Fruit fly (Drosophila melanogaster) whole organism, prepupa: Measurements from ENCODE around the gene CG5282.

ENCODE experiments used
- Blimp-1 ChIP-seq: fragments of 200-800 bp; sonication (Bioruptor generic); optimal IDR thresholded peaks from 3 replicates; lab custom pipeline; 2017; ENCODE audit warnings: missing biosample characterization, missing genetic modification characterization, mild to moderate bottlenecking, moderate library complexity, missing genetic modification reagents
- CG10631 ChIP-seq: fragments of 200-800 bp; sonication (Bioruptor generic); optimal IDR thresholded peaks from 2 replicates; lab custom pipeline; 2016; ENCODE audit warnings: missing biosample characterization, missing genetic modification characterization
- CG10669 ChIP-seq: fragments of 200-800 bp; sonication (Bioruptor generic); optimal IDR thresholded peaks from 3 replicates; lab custom pipeline; 2018; ENCODE audit warnings: missing biosample characterization, mild to moderate bottlenecking, missing genetic modification characterization, moderate library complexity
- CG11294 ChIP-seq: fragments of 200-800 bp; sonication (Bioruptor generic); IDR thresholded peaks from 2 replicates; pipeline ENCODE4 v1.3.6; 2022; ENCODE audit warnings: missing biosample characterization, missing genetic modification characterization
- CG11762 ChIP-seq: fragments of 200-800 bp; sonication (Bioruptor generic); optimal IDR thresholded peaks from 3 replicates; lab custom pipeline; 2016; ENCODE audit warnings: missing biosample characterization, missing genetic modification characterization; ENCODE audit not compliant: insufficient read depth
- CG11902 ChIP-seq: fragments of 200-800 bp; sonication (Bioruptor generic); optimal IDR thresholded peaks from 3 replicates; lab custom pipeline; 2016; ENCODE audit warnings: missing biosample characterization, missing genetic modification characterization
- CG15336 ChIP-seq: fragments of 200-800 bp; sonication (Bioruptor generic); IDR thresholded peaks from 2 replicates; pipeline ENCODE4 v1.3.6; 2022; ENCODE audit warnings: missing biosample characterization, missing genetic modification characterization
- CG1621 ChIP-seq: fragments of 200-800 bp; sonication (Bioruptor generic); optimal IDR thresholded peaks from 3 replicates; lab custom pipeline; 2018; ENCODE audit warnings: missing biosample characterization, mild to moderate bottlenecking, missing genetic modification characterization
- CG16779 ChIP-seq: fragments of 200-800 bp; sonication (Bioruptor generic); optimal IDR thresholded peaks from 3 replicates; lab custom pipeline; 2017; ENCODE audit warnings: missing biosample characterization, mild to moderate bottlenecking, missing genetic modification characterization
- CG3032 ChIP-seq: fragments of 200-800 bp; optimal IDR thresholded peaks from 2 replicates; lab custom pipeline; 2019; ENCODE audit warnings: missing biosample characterization, mild to moderate bottlenecking, missing genetic modification characterization, moderate library complexity
- CG32006 ChIP-seq: fragments of 200-800 bp; sonication (Bioruptor generic); optimal IDR thresholded peaks from 3 replicates; lab custom pipeline; 2017; ENCODE audit warnings: missing biosample characterization, mild to moderate bottlenecking, missing genetic modification characterization
- CG4318 ChIP-seq: fragments of 200-800 bp; sonication (Bioruptor generic); optimal IDR thresholded peaks from 3 replicates; lab custom pipeline; 2017; ENCODE audit warnings: missing biosample characterization, mild to moderate bottlenecking, missing genetic modification characterization
- CG6163 ChIP-seq: fragments of 200-800 bp; sonication (Bioruptor generic); IDR thresholded peaks from 3 replicates; pipeline ENCODE4 v1.3.6; 2022; ENCODE audit warnings: missing biosample characterization, missing genetic modification characterization
- CG6276 ChIP-seq: fragments of 200-800 bp; sonication (Bioruptor generic); optimal IDR thresholded peaks from 2 replicates; lab custom pipeline; 2017; ENCODE audit warnings: missing biosample characterization, mild to moderate bottlenecking, missing genetic modification characterization
- CG6792 ChIP-seq: fragments of 200-800 bp; sonication (Bioruptor generic); optimal IDR thresholded peaks from 3 replicates; lab custom pipeline; 2016; ENCODE audit warnings: missing biosample characterization, missing genetic modification characterization
- CG6808 ChIP-seq: fragments of 200-800 bp; sonication (Bioruptor generic); optimal IDR thresholded peaks from 3 replicates; lab custom pipeline; 2017; ENCODE audit warnings: missing biosample characterization, missing genetic modification characterization, mild to moderate bottlenecking, moderate library complexity, missing genetic modification reagents
- CG6854 ChIP-seq: fragments of 200-800 bp; sonication (Bioruptor generic); optimal IDR thresholded peaks from 2 replicates; lab custom pipeline; 2017; ENCODE audit warnings: missing biosample characterization, mild to moderate bottlenecking, missing genetic modification characterization
- CG7368 ChIP-seq: fragments of 200-800 bp; sonication (Bioruptor generic); optimal IDR thresholded peaks from 3 replicates; lab custom pipeline; 2016; ENCODE audit warnings: missing biosample characterization, missing genetic modification characterization
- CG8119 ChIP-seq: fragments of 200-800 bp; sonication (Bioruptor generic); IDR thresholded peaks from 3 replicates; pipeline ENCODE4 v1.3.6; 2022; ENCODE audit warnings: missing biosample characterization, missing genetic modification characterization
- CG8632 ChIP-seq: fragments of 200-800 bp; sonication (Bioruptor generic); optimal IDR thresholded peaks from 3 replicates; lab custom pipeline; 2016; ENCODE audit warnings: missing biosample characterization, missing genetic modification characterization
- Eip78C ChIP-seq: fragments of 200-800 bp; sonication (Bioruptor generic); peaks from one replicate; lab custom pipeline; 2016; ENCODE audit warnings: missing biosample characterization, missing genetic modification characterization
- Eip93F ChIP-seq: fragments of 200-800 bp; sonication (Bioruptor generic); optimal IDR thresholded peaks from 2 replicates; lab custom pipeline; 2016; ENCODE audit warnings: missing biosample characterization, mild to moderate bottlenecking, missing genetic modification characterization
- Ets21C ChIP-seq: fragments of 200-800 bp; sonication (Bioruptor generic); optimal IDR thresholded peaks from 3 replicates; lab custom pipeline; 2016; ENCODE audit warnings: missing biosample characterization, missing genetic modification characterization
- Ets96B ChIP-seq: fragments of 200-800 bp; optimal IDR thresholded peaks from 2 replicates; lab custom pipeline; 2019; ENCODE audit warnings: missing biosample characterization, mild to moderate bottlenecking, missing genetic modification characterization, moderate library complexity
- Gug ChIP-seq: fragments of 200-800 bp; sonication (Bioruptor generic); IDR thresholded peaks from 2 replicates; pipeline ENCODE4 v1.3.6; 2022; ENCODE audit warnings: missing biosample characterization, missing genetic modification characterization
- Hr4 ChIP-seq: fragments of 200-800 bp; sonication (Bioruptor generic); optimal IDR thresholded peaks from 3 replicates; lab custom pipeline; 2016; ENCODE audit warnings: missing biosample characterization, missing genetic modification characterization
- Lpt ChIP-seq: fragments of 200-800 bp; sonication (Bioruptor generic); optimal IDR thresholded peaks from 3 replicates; lab custom pipeline; 2016; ENCODE audit warnings: missing biosample characterization, missing genetic modification characterization
- Met ChIP-seq: fragments of 200-800 bp; sonication (Bioruptor generic); optimal IDR thresholded peaks from 3 replicates; lab custom pipeline; 2016; ENCODE audit warnings: missing biosample characterization, missing genetic modification characterization
- OdsH ChIP-seq: fragments of 200-800 bp; sonication (Bioruptor generic); optimal IDR thresholded peaks from 3 replicates; lab custom pipeline; 2016; ENCODE audit warnings: missing biosample characterization, missing genetic modification characterization
- Smox ChIP-seq: fragments of 200-800 bp; sonication (Bioruptor generic); optimal IDR thresholded peaks from 3 replicates; lab custom pipeline; 2016; ENCODE audit warnings: missing biosample characterization, missing genetic modification characterization
- Sox102F ChIP-seq: fragments of 200-800 bp; sonication (Bioruptor generic); optimal IDR thresholded peaks from 2 replicates; lab custom pipeline; 2016; ENCODE audit warnings: missing biosample characterization, mild to moderate bottlenecking, missing genetic modification characterization
- Sox14 ChIP-seq: fragments of 200-800 bp; sonication (Bioruptor generic); optimal IDR thresholded peaks from 3 replicates; lab custom pipeline; 2016; ENCODE audit warnings: missing biosample characterization, missing genetic modification characterization
- Sox15 ChIP-seq: fragments of 200-800 bp; sonication (Bioruptor generic); optimal IDR thresholded peaks from 3 replicates; lab custom pipeline; 2016; ENCODE audit warnings: missing biosample characterization, missing genetic modification characterization
- achi ChIP-seq: fragments of 200-800 bp; sonication (Bioruptor generic); optimal IDR thresholded peaks from 3 replicates; lab custom pipeline; 2016; ENCODE audit warnings: missing biosample characterization, missing genetic modification characterization
- cyc ChIP-seq: fragments of 200-800 bp; sonication (Bioruptor generic); optimal IDR thresholded peaks from 3 replicates; lab custom pipeline; 2016; ENCODE audit warnings: missing biosample characterization, missing genetic modification characterization
- dac ChIP-seq: fragments of 200-800 bp; sonication (Bioruptor generic); optimal IDR thresholded peaks from 2 replicates; lab custom pipeline; 2017; ENCODE audit warnings: missing biosample characterization, mild to moderate bottlenecking, missing genetic modification characterization
- dsx ChIP-seq: fragments of 200-800 bp; optimal IDR thresholded peaks from 3 replicates; lab custom pipeline; 2019; ENCODE audit warnings: missing biosample characterization, mild to moderate bottlenecking, missing genetic modification characterization, moderate library complexity; ENCODE audit not compliant: poor library complexity, severe bottlenecking
- eg ChIP-seq: fragments of 200-800 bp; sonication (Bioruptor generic); IDR thresholded peaks from 3 replicates; pipeline ENCODE4 v1.3.6; 2022; ENCODE audit warnings: missing biosample characterization, missing genetic modification characterization
- esn ChIP-seq: fragments of 200-800 bp; sonication (Bioruptor generic); optimal IDR thresholded peaks from 2 replicates; lab custom pipeline; 2016; ENCODE audit warnings: missing biosample characterization, mild to moderate bottlenecking, missing genetic modification characterization, moderate library complexity
- fd59A ChIP-seq: fragments of 200-800 bp; sonication (Bioruptor generic); optimal IDR thresholded peaks from 2 replicates; lab custom pipeline; 2017; ENCODE audit warnings: missing biosample characterization, mild to moderate bottlenecking, missing genetic modification characterization, missing genetic modification reagents
- fd85E ChIP-seq: fragments of 200-800 bp; sonication (Bioruptor generic); optimal IDR thresholded peaks from 3 replicates; lab custom pipeline; 2016; ENCODE audit warnings: missing biosample characterization, missing genetic modification characterization
- fkh ChIP-seq: fragments of 200-800 bp; sonication (Bioruptor generic); optimal IDR thresholded peaks from 3 replicates; lab custom pipeline; 2017; ENCODE audit warnings: missing biosample characterization, mild to moderate bottlenecking, missing genetic modification characterization, moderate library complexity
- lz ChIP-seq: fragments of 200-800 bp; sonication (Bioruptor generic); optimal IDR thresholded peaks from 3 replicates; lab custom pipeline; 2016; ENCODE audit warnings: missing biosample characterization, missing genetic modification characterization
- net ChIP-seq: fragments of 200-800 bp; sonication (Bioruptor generic); optimal IDR thresholded peaks from 3 replicates; lab custom pipeline; 2016; ENCODE audit warnings: missing biosample characterization, missing genetic modification characterization
- pdm3 ChIP-seq: fragments of 200-800 bp; sonication (Bioruptor generic); optimal IDR thresholded peaks from 3 replicates; lab custom pipeline; 2016; ENCODE audit warnings: missing biosample characterization, missing genetic modification characterization
- salr ChIP-seq, 2 experiments: fragments of 200-800 bp; sonication (Bioruptor generic); optimal IDR thresholded peaks; 3 replicates each; lab custom pipeline; 2016 to 2018; ENCODE audit warnings: missing biosample characterization in 2 of 2, missing genetic modification characterization in 2 of 2, mild to moderate bottlenecking in 1 of 2
- spab ChIP-seq: fragments of 200-800 bp; sonication (Bioruptor generic); optimal IDR thresholded peaks from 2 replicates; lab custom pipeline; 2017; ENCODE audit warnings: missing biosample characterization, mild to moderate bottlenecking, missing genetic modification characterization, missing genetic modification reagents
- ss ChIP-seq, 2 experiments: fragments of 200-800 bp; sonication (Bioruptor generic); optimal IDR thresholded peaks; 2 replicates in 1 of 2; 3 replicates in 1 of 2; lab custom pipeline; 2017 to 2018; ENCODE audit warnings: mild to moderate bottlenecking in 2 of 2, missing biosample characterization in 2 of 2, missing genetic modification characterization in 2 of 2, moderate library complexity in 1 of 2
- svp ChIP-seq: fragments of 200-800 bp; sonication (Bioruptor generic); peaks from one replicate; lab custom pipeline; 2016; ENCODE audit warnings: missing biosample characterization, missing genetic modification characterization
- vri ChIP-seq: fragments of 200-800 bp; sonication (Bioruptor generic); optimal IDR thresholded peaks from 3 replicates; lab custom pipeline; 2016; ENCODE audit warnings: missing biosample characterization, mild to moderate bottlenecking, missing genetic modification characterization

CG5282 gene

DNA sequence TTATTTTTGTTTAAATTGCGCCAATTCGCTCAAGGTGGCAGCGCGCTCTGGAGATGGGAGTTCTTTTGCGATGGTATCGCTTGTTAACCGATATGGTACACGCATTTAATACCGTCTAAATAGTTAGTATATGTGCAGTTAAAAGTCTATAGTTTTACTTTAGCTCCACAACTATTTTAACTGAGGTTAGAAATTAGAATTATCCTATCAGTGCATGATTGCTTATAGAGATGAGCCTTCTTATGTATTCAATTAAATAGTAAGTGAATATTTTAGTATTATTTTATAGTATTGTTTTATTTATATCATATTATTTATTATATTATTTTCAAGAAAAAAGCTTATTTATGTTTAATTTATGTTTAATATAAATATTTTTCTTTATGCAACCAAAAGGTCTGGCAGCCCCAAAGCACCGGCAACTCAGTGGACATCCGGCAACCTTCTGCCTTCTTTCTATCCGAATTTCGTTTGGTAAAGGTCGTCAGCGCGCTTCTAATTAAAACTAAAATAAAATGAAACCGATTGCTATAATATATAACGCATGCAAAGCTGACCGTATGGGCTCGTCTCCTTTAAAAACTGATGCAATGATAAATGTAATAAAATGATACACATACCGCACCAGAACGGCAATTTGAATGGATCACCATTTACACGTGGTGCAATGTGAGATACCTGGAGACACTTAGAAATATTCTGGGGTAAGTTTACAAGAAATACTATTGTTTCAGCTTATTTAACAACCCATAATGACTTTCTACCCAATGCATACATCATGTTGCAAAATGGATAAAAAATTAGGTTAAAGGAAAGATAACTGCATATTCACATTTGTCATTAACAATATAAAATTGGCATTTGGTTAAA lies 27.2 kb upstream of the CG5282 start, which contains the start of gene CG5199:
TSS of gene CG5199 (minus strand) at position 52 of the 870 bp plus-strand sequence.
- TF ChIP-seq Hr4 (GFP tag; lab: Kevin White, UChicago): peak; percentile 12
- TF ChIP-seq eg (GFP tag; lab: Robert Waterston, UW): no peak; the same call in 2 of the 3 replicates
- peak; percentile 53 for TF ChIP-seq OdsH
- TF ChIP-seq CG11902 (GFP tag; lab: Kevin White, UChicago): peak; percentile 53
- TF ChIP-seq salr (GFP tag; optimal IDR thresholded peaks at IDR 0.05; lab: Kevin White, UChicago): peak in 1 of 2 experiments; percentile 30
- no peak for TF ChIP-seq CG6808 (GFP tag; lab: Kevin White, UChicago)
- no peak for TF ChIP-seq fd85E (GFP tag; lab: Kevin White, UChicago)
- TF ChIP-seq CG8119 (GFP tag; lab: Robert Waterston, UW): no peak
- peak; percentile 63 for TF ChIP-seq CG32006 (GFP tag; lab: Kevin White, UChicago)
- TF ChIP-seq svp (GFP tag; lab: Kevin White, UChicago): peak; percentile 84
- peak; percentile 42; the same call in 1 of the 3 replicates for TF ChIP-seq CG6163 (GFP tag; lab: Robert Waterston, UW)
- TF ChIP-seq Eip78C (GFP tag; lab: Kevin White, UChicago): no peak
- peak; percentile 57 for TF ChIP-seq achi (GFP tag; lab: Kevin White, UChicago)
- TF ChIP-seq CG6276: no peak
- TF ChIP-seq Ets21C (GFP tag; lab: Kevin White, UChicago): no peak
- peak; percentile 48 for TF ChIP-seq CG6792 (GFP tag; lab: Kevin White, UChicago)
- no peak for TF ChIP-seq net (GFP tag; lab: Kevin White, UChicago)
- TF ChIP-seq Sox102F (GFP tag; lab: Kevin White, UChicago): peak; percentile 1
- no peak for TF ChIP-seq Smox (GFP tag; lab: Kevin White, UChicago)
- no peak for TF ChIP-seq CG16779
- no peak for TF ChIP-seq Eip93F (GFP tag; lab: Kevin White, UChicago)
- TF ChIP-seq CG10631 (GFP tag; lab: Kevin White, UChicago): peak; percentile 82
- peak; percentile 74 for TF ChIP-seq cyc (GFP tag; lab: Kevin White, UChicago)
- no peak for TF ChIP-seq dsx
- no peak for TF ChIP-seq vri (GFP tag; lab: Kevin White, UChicago)
- peak; percentile 62 for TF ChIP-seq lz (GFP tag; lab: Kevin White, UChicago)
- 0 out of 2 replicates have a peak, but pooled peaks have one; percentile 21 for TF ChIP-seq CG15336 (GFP tag; lab: Robert Waterston, UW)
- peak; percentile 71 for TF ChIP-seq Ets96B (tag; lab: Kevin White, UChicago)
- TF ChIP-seq CG3032 (tag; lab: Kevin White, UChicago): peak; percentile 79
- TF ChIP-seq CG11294 (GFP tag; lab: Robert Waterston, UW): peak; percentile 48; the same call in 1 of the 2 replicates
- TF ChIP-seq pdm3 (GFP tag; lab: Kevin White, UChicago): no peak
- TF ChIP-seq spab (GFP tag; lab: Kevin White, UChicago): no peak
- TF ChIP-seq Lpt (GFP tag; lab: Kevin White, UChicago): peak; percentile 35
- peak; percentile 49 for TF ChIP-seq CG4318 (GFP tag; lab: Kevin White, UChicago)
- TF ChIP-seq Sox14: peak; percentile 24
- no peak for TF ChIP-seq fkh
- TF ChIP-seq CG6854 (GFP tag; lab: Kevin White, UChicago): no peak
- no peak for TF ChIP-seq dac (GFP tag; lab: Kevin White, UChicago)
- TF ChIP-seq CG11762: peak; percentile 45
- peak; percentile 49 for TF ChIP-seq CG10669 (GFP tag; lab: Kevin White, UChicago)
- peak; percentile 50 for TF ChIP-seq esn
- peak; percentile 11 for TF ChIP-seq Blimp-1 (GFP tag; lab: Kevin White, UChicago)
- peak; percentile 5 for TF ChIP-seq CG7368 (GFP tag; lab: Kevin White, UChicago)
- no peak for TF ChIP-seq ss (GFP tag; optimal IDR thresholded peaks at IDR 0.05; lab: Kevin White, UChicago)
- no peak for TF ChIP-seq fd59A
- peak; percentile 37 for TF ChIP-seq Sox15 (GFP tag; lab: Kevin White, UChicago)
- no peak for TF ChIP-seq Met (GFP tag; lab: Kevin White, UChicago)
- TF ChIP-seq CG8632 (GFP tag; lab: Kevin White, UChicago): peak; percentile 33
- TF ChIP-seq CG1621: no peak
- TF ChIP-seq Gug (GFP tag; lab: Robert Waterston, UW): peak; percentile 65
